Worm (Caenorhabditis elegans) whole organism, late embryonic: ENCODE measurements around the gene T05A8.1.

Experiments used
- fkh-10 ChIP-seq: fragments of 150-350 bp; optimal IDR thresholded peaks from 2 replicates; lab custom pipeline; 2014; ENCODE audit warnings: missing biosample characterization, missing genetic modification reagents, missing genetic modification characterization
- pag-3 ChIP-seq: sonication (generic microtip); optimal IDR thresholded peaks from 2 replicates; lab custom pipeline; 2016; ENCODE audit warnings: missing compliant biosample characterization, missing genetic modification characterization, borderline replicate concordance

DNA sequence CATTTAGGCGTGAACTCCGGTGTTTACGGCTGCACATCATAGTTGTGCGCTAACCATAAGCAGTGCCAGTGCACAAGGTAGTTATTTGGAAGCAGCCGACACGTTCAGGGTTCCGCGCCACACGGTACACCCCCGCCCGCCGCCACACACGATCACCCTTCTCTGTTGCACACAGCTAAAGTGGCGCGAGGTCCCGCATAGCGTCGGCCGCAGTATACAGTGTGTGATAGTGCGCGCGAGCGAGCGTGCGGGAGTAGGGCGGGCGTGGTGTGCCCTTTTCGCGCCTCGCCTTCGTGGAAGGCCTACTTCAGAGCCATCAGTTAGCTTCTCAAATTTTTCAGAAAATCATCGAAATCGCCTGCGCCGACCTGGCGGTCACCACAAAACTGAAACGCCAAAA, 27.1 kb upstream of the T05A8.1 start:
- TF ChIP-seq pag-3 (tag; lab: Kevin White, UChicago) (no peak), fkh-10 (GFP tag; lab: Kevin White, UChicago) (no peak)
